Worm (Caenorhabditis elegans) whole organism, L4 larva: ENCODE results near the gene srw-122.
"Not testable (repeated sequence)": the region's sequence is repeated elsewhere in the genome, so short reads cannot be mapped to it uniquely, and the experiment has no call there.

Experiments used
- F10B5.3 ChIP-seq: sonication (generic microtip); optimal IDR thresholded peaks from 2 replicates; lab custom pipeline; 2016; ENCODE audit warnings: mild to moderate bottlenecking, missing genetic modification characterization, missing compliant biosample characterization
- F26F4.8 ChIP-seq: fragments of 200-800 bp; sonication (Bioruptor generic); conservative IDR thresholded peaks from 2 replicates; pipeline ENCODE4 v1.3.6; 2022; ENCODE audit warnings: missing genetic modification characterization, missing compliant biosample characterization
- F37D6.2 ChIP-seq: sonication (generic microtip); optimal IDR thresholded peaks from 2 replicates; lab custom pipeline; 2016; ENCODE audit warnings: mild to moderate bottlenecking, missing genetic modification characterization, missing compliant biosample characterization
- aha-1 ChIP-seq: fragments of 150-350 bp; peaks from one replicate; lab custom pipeline; 2014; ENCODE audit warnings: missing biosample characterization, missing genetic modification characterization
- ceh-32 ChIP-seq: sonication (generic microtip); optimal IDR thresholded peaks from 2 replicates; lab custom pipeline; 2016; ENCODE audit warnings: mild to moderate bottlenecking, missing genetic modification characterization, missing compliant biosample characterization; ENCODE audit not compliant: poor library complexity
- ceh-44 ChIP-seq: fragments of 200-800 bp; sonication (Bioruptor generic); IDR thresholded peaks from 2 replicates; pipeline ENCODE4 v1.3.6; 2022; ENCODE audit warnings: missing genetic modification reagents, missing genetic modification characterization, missing compliant biosample characterization
- ceh-82 ChIP-seq: sonication (generic microtip); optimal IDR thresholded peaks from 2 replicates; lab custom pipeline; 2017; ENCODE audit warnings: missing biosample characterization, missing genetic modification characterization
- daf-12 ChIP-seq: fragments of 150-350 bp; optimal IDR thresholded peaks from 2 replicates; lab custom pipeline; 2014; ENCODE audit warnings: missing biosample characterization, missing genetic modification reagents, missing genetic modification characterization
- daf-16 ChIP-seq, 3 experiments: sonication (generic microtip); optimal IDR thresholded peaks; 2 replicates each; lab custom pipeline; 2016 to 2017; ENCODE audit warnings: missing genetic modification characterization in 3 of 3, missing genetic modification reagents in 3 of 3, mild to moderate bottlenecking in 2 of 3, missing compliant biosample characterization in 2 of 3, missing biosample characterization in 1 of 3, moderate library complexity in 1 of 3
- dmd-6 ChIP-seq: fragments of 200-800 bp; sonication (Bioruptor generic); IDR thresholded peaks from 2 replicates; pipeline ENCODE4 v1.3.6; 2022; ENCODE audit warnings: missing genetic modification reagents, missing genetic modification characterization, missing compliant biosample characterization
- dpl-1 ChIP-seq: fragments of 150-350 bp; optimal IDR thresholded peaks from 2 replicates; lab custom pipeline; 2014; ENCODE audit warnings: missing biosample characterization, missing genetic modification reagents, missing genetic modification characterization
- dve-1 ChIP-seq: sonication (generic microtip); optimal IDR thresholded peaks from 2 replicates; lab custom pipeline; 2017; ENCODE audit warnings: antibody characterized with exemption, mild to moderate bottlenecking, missing genetic modification characterization, missing compliant biosample characterization; ENCODE audit not compliant: insufficient read depth
- fos-1 ChIP-seq: fragments of 150-350 bp; optimal IDR thresholded peaks from 2 replicates; lab custom pipeline; 2014; ENCODE audit warnings: missing biosample characterization, missing genetic modification characterization
- hif-1 ChIP-seq, 2 experiments: sonication (generic microtip); optimal IDR thresholded peaks; 2 replicates each; lab custom pipeline; 2016 to 2017; ENCODE audit warnings: missing compliant biosample characterization in 2 of 2, missing genetic modification characterization in 2 of 2, missing genetic modification reagents in 2 of 2, missing genotype in 2 of 2, mild to moderate bottlenecking in 1 of 2
- hmg-1.1 ChIP-seq: fragments of 200-800 bp; sonication (Bioruptor generic); IDR thresholded peaks from 2 replicates; pipeline ENCODE4 v1.3.6; 2022; ENCODE audit warnings: missing genetic modification reagents, missing genetic modification characterization, missing compliant biosample characterization
- jun-1 ChIP-seq: fragments of 150-350 bp; optimal IDR thresholded peaks from 2 replicates; lab custom pipeline; 2014; ENCODE audit warnings: missing biosample characterization, missing genetic modification reagents, missing genetic modification characterization
- lin-13 ChIP-seq: fragments of 150-350 bp; optimal IDR thresholded peaks from 2 replicates; lab custom pipeline; 2014; ENCODE audit warnings: missing biosample characterization, missing genetic modification reagents, missing genetic modification characterization
- lin-39 ChIP-seq: fragments of 150-350 bp; optimal IDR thresholded peaks from 2 replicates; lab custom pipeline; 2014; ENCODE audit warnings: missing biosample characterization, missing genetic modification reagents, missing genetic modification characterization
- lir-3 ChIP-seq: sonication (generic microtip); optimal IDR thresholded peaks from 2 replicates; lab custom pipeline; 2016; ENCODE audit warnings: mild to moderate bottlenecking, missing genetic modification characterization, missing compliant biosample characterization
- madf-9 ChIP-seq: fragments of 200-800 bp; sonication (Bioruptor generic); conservative IDR thresholded peaks from 2 replicates; pipeline ENCODE4 v1.3.6; 2022; ENCODE audit warnings: missing genetic modification reagents, missing genetic modification characterization, missing compliant biosample characterization
- mdt-29 ChIP-seq: fragments of 200-800 bp; sonication (Bioruptor generic); IDR thresholded peaks from 2 replicates; pipeline ENCODE4 v1.3.6; 2022; ENCODE audit warnings: missing genetic modification reagents, missing genetic modification characterization, missing compliant biosample characterization
- mes-2 ChIP-seq: sonication (generic microtip); optimal IDR thresholded peaks from 2 replicates; lab custom pipeline; 2016; ENCODE audit warnings: missing genotype, mild to moderate bottlenecking, missing genetic modification characterization, missing compliant biosample characterization; ENCODE audit not compliant: poor library complexity, severe bottlenecking
- nhr-237 ChIP-seq: sonication (generic microtip); optimal IDR thresholded peaks from 2 replicates; lab custom pipeline; 2017; ENCODE audit warnings: missing biosample characterization, missing genetic modification characterization
- nhr-6 ChIP-seq: fragments of 150-350 bp; optimal IDR thresholded peaks from 2 replicates; lab custom pipeline; 2014; ENCODE audit warnings: missing biosample characterization, missing genetic modification characterization
- nhr-77 ChIP-seq: fragments of 150-350 bp; optimal IDR thresholded peaks from 2 replicates; lab custom pipeline; 2014; ENCODE audit warnings: missing biosample characterization, missing genetic modification characterization
- snpc-1.2 ChIP-seq: fragments of 200-800 bp; sonication (Bioruptor generic); IDR thresholded peaks from 2 replicates; pipeline ENCODE4 v1.3.6; 2022; ENCODE audit warnings: missing genetic modification reagents, missing genetic modification characterization, missing compliant biosample characterization
- snpc-4 ChIP-seq: fragments of 150-350 bp; optimal IDR thresholded peaks from 2 replicates; lab custom pipeline; 2014; ENCODE audit warnings: missing biosample characterization, missing genetic modification characterization
- tra-1 ChIP-seq: fragments of 200-800 bp; sonication (Bioruptor generic); IDR thresholded peaks from 2 replicates; pipeline ENCODE4 v1.3.6; 2022; ENCODE audit warnings: missing genetic modification reagents, missing genetic modification characterization, missing compliant biosample characterization
- unc-62 ChIP-seq, 3 experiments: fragments of 150-350 bp in 1 of 3; sonication (generic microtip); optimal IDR thresholded peaks in 2 of 3; peaks in 1 of 3; 1 replicate in 1 of 3; 2 replicates in 2 of 3; lab custom pipeline; 2014 to 2017; ENCODE audit warnings: missing biosample characterization in 3 of 3, missing genetic modification characterization in 3 of 3, missing genetic modification reagents in 3 of 3, missing genotype in 1 of 3
- vab-7 ChIP-seq: fragments of 200-800 bp; sonication (Bioruptor generic); IDR thresholded peaks from 2 replicates; pipeline ENCODE4 v1.3.6; 2022; ENCODE audit warnings: missing genetic modification reagents, missing genetic modification characterization, missing compliant biosample characterization
- zag-1 ChIP-seq: fragments of 150-350 bp; optimal IDR thresholded peaks from 2 replicates; lab custom pipeline; 2014; ENCODE audit warnings: missing biosample characterization, missing genetic modification characterization
- zfp-2 ChIP-seq: sonication (generic microtip); optimal IDR thresholded peaks from 2 replicates; lab custom pipeline; 2016; ENCODE audit warnings: mild to moderate bottlenecking, missing genetic modification characterization, missing compliant biosample characterization
- zip-11 ChIP-seq: fragments of 200-800 bp; sonication (Bioruptor generic); IDR thresholded peaks from 2 replicates; pipeline ENCODE4 v1.3.6; 2022; ENCODE audit warnings: missing genetic modification characterization, missing compliant biosample characterization
- zip-2 ChIP-seq: fragments of 150-350 bp; optimal IDR thresholded peaks from 2 replicates; lab custom pipeline; 2014; ENCODE audit warnings: missing biosample characterization, missing genetic modification characterization
- ztf-7 ChIP-seq: fragments of 150-350 bp; optimal IDR thresholded peaks from 2 replicates; lab custom pipeline; 2014; ENCODE audit warnings: missing biosample characterization, missing genetic modification characterization

Gene srw-122

ce11 chrV:2964786-2965185 is 12.8 kb upstream of the srw-122 start, which contains the start of gene srh-88:
srh-88 (minus strand) TSS chrV:2964886.
- no peak for TF ChIP-seq jun-1
- no peak for TF ChIP-seq nhr-77 (tag; lab: Kevin White, UChicago)
- no peak for TF ChIP-seq nhr-6 (tag; lab: Kevin White, UChicago)
- TF ChIP-seq daf-16 (GFP tag; optimal IDR thresholded peaks at IDR 0.05; lab: Kevin White, UChicago), result no peak
- no peak for TF ChIP-seq daf-16 (tag; optimal IDR thresholded peaks at IDR 0.05; lab: Kevin White, UChicago)
- no peak for TF ChIP-seq vab-7 (GFP tag; lab: Robert Waterston, UW)
- no peak for TF ChIP-seq mes-2
- no peak for TF ChIP-seq ztf-7 (tag; lab: Kevin White, UChicago)
- TF ChIP-seq zfp-2 (tag; lab: Kevin White, UChicago), result no peak
- no peak for TF ChIP-seq dpl-1 (GFP tag; lab: Kevin White, UChicago)
- no peak for TF ChIP-seq F10B5.3
- TF ChIP-seq daf-12 (tag; lab: Kevin White, UChicago), result no peak
- TF ChIP-seq zip-11 (GFP tag; lab: Robert Waterston, UW), result no peak
- TF ChIP-seq zag-1, result no peak
- no peak for TF ChIP-seq hif-1 (tag; optimal IDR thresholded peaks at IDR 0.05; lab: Kevin White, UChicago)
- TF ChIP-seq ceh-82 (tag; lab: Kevin White, UChicago), result no peak
- no peak for TF ChIP-seq dve-1
- TF ChIP-seq tra-1 (GFP tag; lab: Robert Waterston, UW), result no peak
- TF ChIP-seq, all 104 proteins: peak for 0

ce11 chrV:2962960-2963359 is 11.0 kb upstream of the srw-122 start, which contains the start of gene srw-138:
srw-138 (minus strand) TSS chrV:2963060.
- TF ChIP-seq F37D6.2 (tag; lab: Kevin White, UChicago) (no peak), aha-1 (tag; lab: Kevin White, UChicago) (peak; percentile 40), unc-62 (GFP tag; optimal IDR thresholded peaks at IDR 0.05 in 1 of 2; lab: Kevin White, UChicago) (peak in 1 of 2 experiments; percentile 60), unc-62 (tag; optimal IDR thresholded peaks at IDR 0.05; lab: Kevin White, UChicago) (no peak)

ce11 chrV:2960894-2961293 is 8.9 kb upstream of the srw-122 start, which contains the start of gene srw-144:
srw-144 (minus strand) TSS chrV:2960994.
- TF ChIP-seq mes-2, result no peak
- TF ChIP-seq zip-2 (tag; lab: Kevin White, UChicago), result no peak
- no peak for TF ChIP-seq ceh-82 (tag; lab: Kevin White, UChicago)
- no peak for TF ChIP-seq snpc-1.2
- TF ChIP-seq ceh-44, result no peak
- no peak for TF ChIP-seq mdt-29
- no peak for TF ChIP-seq daf-12 (tag; lab: Kevin White, UChicago)

ce11 chrV:2958202-2958601 is 6.2 kb upstream of the srw-122 start, which contains the start of gene srw-142:
srw-142 (minus strand) TSS chrV:2958302.
- no peak for TF ChIP-seq madf-9 (GFP tag; lab: Robert Waterston, UW)
- no peak for TF ChIP-seq nhr-237 (tag; lab: Kevin White, UChicago)
- no peak for TF ChIP-seq snpc-4
- TF ChIP-seq F26F4.8, result no peak
- no peak for TF ChIP-seq lin-13 (GFP tag; lab: Kevin White, UChicago)

ce11 chrV:2955342-2955741 is 3.3 kb upstream of the srw-122 start, which contains the start of gene srh-248:
srh-248 (minus strand) TSS chrV:2955442.
- not testable (repeated sequence) for TF ChIP-seq zag-1; F10B5.3; ztf-7 (tag; lab: Kevin White, UChicago)

- TF ChIP-seq dmd-6 (GFP tag; lab: Robert Waterston, UW), result no peak
- no peak for TF ChIP-seq hmg-1.1 (GFP tag; lab: Robert Waterston, UW)
- TF ChIP-seq lin-39 (tag; lab: Kevin White, UChicago), result no peak
- TF ChIP-seq fos-1, result no peak
- no peak for TF ChIP-seq snpc-1.2
- TF ChIP-seq ceh-32 (tag; lab: Kevin White, UChicago), result no peak
- TF ChIP-seq F26F4.8, result no peak
- TF ChIP-seq lir-3 (tag; lab: Kevin White, UChicago), result no peak
Measured at ce11 chrV:2945602-2946001, 6.4 kb downstream of the srw-122 start, which contains the start of gene srh-87. srh-87 (minus strand) TSS chrV:2945702.
